Fruit fly (Drosophila melanogaster): Measurements from ENCODE around the gene CG9801.

The CG9801 gene

dm6 chr3R:8747134-8747870 is at the start of gene CG9801, which contains the start of gene Nasp:
TSS of gene CG9801 (minus strand) at chr3R:8747675.
TSS of gene Nasp (plus strand) at chr3R:8747798.
- TF ChIP-seq cic (GFP tag; optimal IDR thresholded peaks at IDR 0.05): no peak
- TF ChIP-seq Mnt (GFP tag; optimal IDR thresholded peaks at IDR 0.05): peak; percentile 19
- no peak for TF ChIP-seq ovo (GFP tag; optimal IDR thresholded peaks at IDR 0.05)
- no peak for TF ChIP-seq Hr96 (GFP tag; optimal IDR thresholded peaks at IDR 0.05)
- no peak for TF ChIP-seq toe (GFP tag; optimal IDR thresholded peaks at IDR 0.05)
- no peak for TF ChIP-seq CG5204 (GFP tag; optimal IDR thresholded peaks at IDR 0.05)
- TF ChIP-seq CG7101 (tag; optimal IDR thresholded peaks at IDR 0.05): peak; percentile 30
- peak; percentile 42 for TF ChIP-seq Crg-1 (GFP tag; optimal IDR thresholded peaks at IDR 0.05)
- TF ChIP-seq cnc (optimal IDR thresholded peaks at IDR 0.05): no peak
- TF ChIP-seq CG12768 (GFP tag; optimal IDR thresholded peaks at IDR 0.05): peak; percentile 38
- TF ChIP-seq CG11617 (GFP tag; optimal IDR thresholded peaks at IDR 0.05): no peak
- TF ChIP-seq Clk (GFP tag; optimal IDR thresholded peaks at IDR 0.05): no peak
- peak; percentile 28 for TF ChIP-seq CG1620 (GFP tag; optimal IDR thresholded peaks at IDR 0.05)
- TF ChIP-seq tj (GFP tag; optimal IDR thresholded peaks at IDR 0.05): no peak
- no peak for TF ChIP-seq CG33017 (tag; optimal IDR thresholded peaks at IDR 0.05)
- TF ChIP-seq CG7045 (GFP tag; optimal IDR thresholded peaks at IDR 0.05): no peak
- TF ChIP-seq kay (GFP tag; ENCODE audit: borderline replicate concordance): no peak
- peak; percentile 9 for TF ChIP-seq CG14711 (tag; optimal IDR thresholded peaks at IDR 0.05)
- peak; percentile 57 for TF ChIP-seq bab1 (GFP tag; optimal IDR thresholded peaks at IDR 0.05)
- peak; percentile 18 for TF ChIP-seq pad (GFP tag; optimal IDR thresholded peaks at IDR 0.05)

- no peak for TF ChIP-seq ovo (GFP tag; optimal IDR thresholded peaks at IDR 0.05)
- TF ChIP-seq Hr96 (GFP tag; optimal IDR thresholded peaks at IDR 0.05): no peak
- TF ChIP-seq CG7045 (GFP tag; optimal IDR thresholded peaks at IDR 0.05): no peak
- no peak for TF ChIP-seq bab1 (GFP tag; optimal IDR thresholded peaks at IDR 0.05)
- no peak for TF ChIP-seq pad (GFP tag; optimal IDR thresholded peaks at IDR 0.05)
Measured at dm6 chr3R:8794384-8794783, 46.9 kb upstream of the CG9801 start, which contains the start of gene Ir85a. TSS of gene Ir85a (plus strand) at chr3R:8794684.

DNA sequence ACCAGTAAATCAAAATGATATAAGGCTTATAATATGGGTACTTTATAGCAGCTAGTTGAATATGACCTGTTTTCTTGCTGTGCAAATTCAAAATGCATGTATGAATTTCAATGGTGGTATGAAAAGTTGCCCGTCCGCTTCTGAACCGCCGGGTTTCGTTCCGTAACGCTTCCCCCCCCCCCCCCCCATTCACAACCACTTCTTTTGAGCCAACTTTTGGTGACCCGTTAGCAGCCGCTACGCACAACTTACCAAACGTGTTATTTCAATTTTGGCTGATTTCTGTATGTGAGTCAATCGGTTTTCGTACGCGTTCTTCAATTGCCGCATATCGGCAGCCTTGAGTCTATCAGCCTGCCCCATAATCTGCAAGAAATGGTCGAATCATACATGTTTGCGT is 46.3 kb upstream of the CG9801 start:
- no peak for TF ChIP-seq Hr96 (GFP tag; optimal IDR thresholded peaks at IDR 0.05)
- TF ChIP-seq CG14711 (tag; optimal IDR thresholded peaks at IDR 0.05): no peak
- no peak for TF ChIP-seq cic (GFP tag; optimal IDR thresholded peaks at IDR 0.05)
- TF ChIP-seq CG33017 (tag; optimal IDR thresholded peaks at IDR 0.05): no peak
- no peak for TF ChIP-seq tj (GFP tag; optimal IDR thresholded peaks at IDR 0.05)
- no peak for TF ChIP-seq CG1620 (GFP tag; optimal IDR thresholded peaks at IDR 0.05)
- no peak for TF ChIP-seq CG12768 (GFP tag; optimal IDR thresholded peaks at IDR 0.05)
- TF ChIP-seq ovo (GFP tag; optimal IDR thresholded peaks at IDR 0.05): no peak

DNA sequence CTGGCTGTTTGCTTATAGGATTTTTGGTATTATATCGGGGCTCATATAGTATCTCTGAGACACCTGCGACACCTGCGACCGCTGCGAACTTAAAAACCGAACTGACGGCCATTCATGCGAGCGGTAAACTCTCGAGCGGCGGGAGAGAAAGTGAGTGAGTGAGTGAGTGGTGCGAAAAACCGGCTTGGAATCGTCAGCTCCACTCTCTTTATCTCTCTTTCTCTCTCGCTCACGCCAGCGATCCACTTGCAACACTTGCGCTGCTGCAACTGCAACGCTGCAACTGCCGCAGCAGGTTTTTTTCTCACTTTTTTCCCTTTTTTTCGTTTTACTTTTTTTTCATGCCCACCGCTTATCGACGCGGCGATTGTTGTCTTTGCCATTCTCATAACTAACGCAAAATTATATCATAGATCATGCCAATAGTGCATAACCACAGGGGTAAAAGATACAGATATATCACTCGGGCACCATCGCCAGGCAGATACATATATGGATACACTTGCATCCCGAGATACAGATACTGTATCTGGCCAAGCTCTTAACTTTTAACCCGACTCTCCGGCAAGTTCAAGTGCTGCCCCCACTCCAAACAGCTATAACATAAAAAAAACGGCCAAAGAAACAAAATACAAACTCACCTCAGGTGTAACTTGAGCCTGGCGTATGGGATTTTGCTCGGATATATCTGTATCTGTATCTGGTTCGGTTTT is 45.1 kb upstream of the CG9801 start:
- no peak for TF ChIP-seq toe (GFP tag; optimal IDR thresholded peaks at IDR 0.05)
- TF ChIP-seq tj (GFP tag; optimal IDR thresholded peaks at IDR 0.05): no peak
- no peak for TF ChIP-seq Crg-1 (GFP tag; optimal IDR thresholded peaks at IDR 0.05)
- no peak for TF ChIP-seq CG1620 (GFP tag; optimal IDR thresholded peaks at IDR 0.05)
- TF ChIP-seq CG12768 (GFP tag; optimal IDR thresholded peaks at IDR 0.05): no peak
- no peak for TF ChIP-seq cnc (optimal IDR thresholded peaks at IDR 0.05)
- TF ChIP-seq CG5204 (GFP tag; optimal IDR thresholded peaks at IDR 0.05): no peak
- TF ChIP-seq cic (GFP tag; optimal IDR thresholded peaks at IDR 0.05): no peak
- TF ChIP-seq CG33017 (tag; optimal IDR thresholded peaks at IDR 0.05): no peak
- TF ChIP-seq pad (GFP tag; optimal IDR thresholded peaks at IDR 0.05): no peak
- TF ChIP-seq bab1 (GFP tag; optimal IDR thresholded peaks at IDR 0.05): no peak
- no peak for TF ChIP-seq CG14711 (tag; optimal IDR thresholded peaks at IDR 0.05)
- no peak for TF ChIP-seq CG7045 (GFP tag; optimal IDR thresholded peaks at IDR 0.05)
- TF ChIP-seq Clk (GFP tag; optimal IDR thresholded peaks at IDR 0.05): no peak

dm6 chr3R:8788722-8789400 is 41.4 kb upstream of the CG9801 start:
- no peak for TF ChIP-seq kay (GFP tag; ENCODE audit: borderline replicate concordance)
- no peak for TF ChIP-seq CG14711 (tag; optimal IDR thresholded peaks at IDR 0.05)
- TF ChIP-seq CG11617 (GFP tag; optimal IDR thresholded peaks at IDR 0.05): no peak
- TF ChIP-seq CG5204 (GFP tag; optimal IDR thresholded peaks at IDR 0.05): no peak
- TF ChIP-seq cic (GFP tag; optimal IDR thresholded peaks at IDR 0.05): no peak
- no peak for TF ChIP-seq pad (GFP tag; optimal IDR thresholded peaks at IDR 0.05)
- no peak for TF ChIP-seq tj (GFP tag; optimal IDR thresholded peaks at IDR 0.05)
- TF ChIP-seq Clk (GFP tag; optimal IDR thresholded peaks at IDR 0.05): no peak
- TF ChIP-seq CG33017 (tag; optimal IDR thresholded peaks at IDR 0.05): no peak
- no peak for TF ChIP-seq CG1620 (GFP tag; optimal IDR thresholded peaks at IDR 0.05)
- TF ChIP-seq bab1 (GFP tag; optimal IDR thresholded peaks at IDR 0.05): no peak
- no peak for TF ChIP-seq ovo (GFP tag; optimal IDR thresholded peaks at IDR 0.05)
- TF ChIP-seq CG12768 (GFP tag; optimal IDR thresholded peaks at IDR 0.05): no peak
- no peak for TF ChIP-seq Hr96 (GFP tag; optimal IDR thresholded peaks at IDR 0.05)
- TF ChIP-seq CG7101 (tag; optimal IDR thresholded peaks at IDR 0.05): no peak
- TF ChIP-seq Crg-1 (GFP tag; optimal IDR thresholded peaks at IDR 0.05): no peak
- TF ChIP-seq cnc (optimal IDR thresholded peaks at IDR 0.05): no peak

Data from whole organism, adult.